Fruit fly (Drosophila melanogaster): Measurements from ENCODE around the gene CG34355.
A peak's percentile ranks its signal among the peaks of the same experiment; 100 is the strongest.

Gene CG34355

DNA sequence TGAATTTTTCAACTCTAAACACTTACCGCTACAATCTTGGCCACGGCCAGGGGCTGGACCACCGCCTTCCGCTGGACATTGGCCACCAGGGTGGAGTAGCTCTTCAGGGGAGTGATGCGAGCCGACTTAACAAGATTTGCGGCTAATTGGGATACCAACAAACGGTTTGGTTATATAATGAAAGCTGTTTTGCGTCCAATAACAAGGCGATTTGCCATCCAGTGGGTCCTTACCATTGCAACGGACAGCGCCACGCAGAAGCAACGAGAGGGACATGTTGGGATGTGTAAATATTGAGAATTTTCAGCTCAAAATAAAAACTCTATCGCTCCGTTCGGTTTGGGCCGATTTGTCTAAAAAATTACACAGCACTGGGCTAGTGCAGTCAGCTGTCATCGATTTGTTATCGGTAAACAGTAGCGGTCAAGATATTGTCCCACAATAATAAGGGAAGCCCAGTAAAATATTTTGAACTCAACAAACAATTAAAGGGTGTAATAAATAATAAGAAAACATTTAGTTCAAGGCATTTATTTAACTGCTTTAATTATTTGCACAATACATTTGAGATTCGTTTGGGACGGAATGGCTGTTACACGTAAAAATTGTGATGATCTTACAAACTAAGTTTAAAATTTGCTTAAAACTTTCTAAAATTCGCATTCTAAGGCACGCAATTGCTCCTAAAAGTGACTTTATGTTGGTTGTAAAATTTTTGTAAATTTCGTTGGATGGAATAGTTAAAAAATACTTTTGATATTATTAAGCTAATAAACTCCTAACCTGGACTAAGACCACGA is 43.2 kb upstream of the CG34355 start, which contains the start of gene SdhD (continued):
- TF ChIP-seq CG15514 (GFP tag; optimal IDR thresholded peaks at IDR 0.05) (peak; percentile 56), z (GFP tag; IDR thresholded peaks at IDR 0.05) (no peak), p53 (GFP tag; optimal IDR thresholded peaks at IDR 0.05) (no peak), H15 (GFP tag; IDR thresholded peaks at IDR 0.05) (peak; percentile 18; the same call in 1 of the 3 replicates), CG14860 (GFP tag; IDR thresholded peaks at IDR 0.05; ENCODE audit: partially characterized antibody) (0 out of 3 replicates have a peak, but pooled peaks have one; percentile 7), CG10366 (GFP tag; IDR thresholded peaks at IDR 0.05) (no peak), nerfin-1 (tag; optimal IDR thresholded peaks at IDR 0.05) (no peak), CG13287 (GFP tag; IDR thresholded peaks at IDR 0.05; ENCODE audit: partially characterized antibody) (peak; percentile 72), CG2199 (GFP tag; IDR thresholded peaks at IDR 0.05) (no peak), CG9876 (GFP tag; optimal IDR thresholded peaks at IDR 0.05) (no peak), ftz-f1 (GFP tag; optimal IDR thresholded peaks at IDR 0.05) (no peak), Dref (GFP tag; IDR thresholded peaks at IDR 0.05) (peak; percentile 80), CG6683 (GFP tag; optimal IDR thresholded peaks at IDR 0.05) (no peak), Tbp (GFP tag; optimal IDR thresholded peaks at IDR 0.05) (no peak), ro (GFP tag; IDR thresholded peaks at IDR 0.05) (no peak), CG11085 (GFP tag; IDR thresholded peaks at IDR 0.05) (no peak), gt (GFP tag; IDR thresholded peaks at IDR 0.05) (no peak), HLH54F (GFP tag; optimal IDR thresholded peaks at IDR 0.05) (no peak), CG17829 (tag; optimal IDR thresholded peaks at IDR 0.05) (peak; percentile 9), CG9817 (tag; optimal IDR thresholded peaks at IDR 0.05) (no peak), Deaf1 (tag; optimal IDR thresholded peaks at IDR 0.05) (peak; percentile 20), gro (GFP tag; optimal IDR thresholded peaks at IDR 0.05) (no peak), CG30020 (tag; optimal IDR thresholded peaks at IDR 0.05) (peak; percentile 20), Camta (GFP tag; optimal IDR thresholded peaks at IDR 0.05) (peak; percentile 24), twi (tag; optimal IDR thresholded peaks at IDR 0.05) (no peak), fu2 (GFP tag; optimal IDR thresholded peaks at IDR 0.05) (no peak), btn (GFP tag; optimal IDR thresholded peaks at IDR 0.05) (no peak), dati (GFP tag; IDR thresholded peaks at IDR 0.05) (no peak), odd (GFP tag; optimal IDR thresholded peaks at IDR 0.05) (no peak), zen (tag; optimal IDR thresholded peaks at IDR 0.05) (peak; percentile 5), zf30C (GFP tag; optimal IDR thresholded peaks at IDR 0.05) (no peak), CG14441 (GFP tag; IDR thresholded peaks at IDR 0.05) (no peak), CG2712 (tag; optimal IDR thresholded peaks at IDR 0.05) (peak; percentile 24), CG14965 (GFP tag; optimal IDR thresholded peaks at IDR 0.05; ENCODE audit: borderline replicate concordance) (no peak), her (GFP tag; optimal IDR thresholded peaks at IDR 0.05) (peak; percentile 47), sens-2 (GFP tag; IDR thresholded peaks at IDR 0.05) (no peak), chinmo (GFP tag; IDR thresholded peaks at IDR 0.05; ENCODE audit: partially characterized antibody) (no peak), Dek (tag; optimal IDR thresholded peaks at IDR 0.05) (no peak), inv (GFP tag; IDR thresholded peaks at IDR 0.05; ENCODE audit: partially characterized antibody) (no peak), CG6689 (GFP tag; IDR thresholded peaks at IDR 0.05) (no peak), pros (GFP tag; optimal IDR thresholded peaks at IDR 0.05) (no peak), fru (optimal IDR thresholded peaks at IDR 0.05) (no peak), bbx (GFP tag; IDR thresholded peaks at IDR 0.05; ENCODE audit: partially characterized antibody) (peak; percentile 64; the same call in 1 of the 2 replicates), fd3F (GFP tag; optimal IDR thresholded peaks at IDR 0.05) (no peak), CG13296 (GFP tag; optimal IDR thresholded peaks at IDR 0.05) (peak; percentile 15), NK7.1 (GFP tag; optimal IDR thresholded peaks at IDR 0.05) (no peak), lab (GFP tag; optimal IDR thresholded peaks at IDR 0.05) (peak; percentile 50), H2.0 (GFP tag; IDR thresholded peaks at IDR 0.05) (no peak), CG8924 (tag; optimal IDR thresholded peaks at IDR 0.05) (no peak), CG10543 (GFP tag; optimal IDR thresholded peaks at IDR 0.05) (no peak)

Data from whole organism, embryonic.